Worm (Caenorhabditis elegans) whole organism, L4/young adult: ENCODE results near the gene R11E3.1.

ENCODE experiments used
- W03F9.2 ChIP-seq: fragments of 150-350 bp; optimal IDR thresholded peaks from 2 replicates; lab custom pipeline; 2014; ENCODE audit warnings: missing biosample characterization, missing genetic modification characterization
- him-1 ChIP-seq: sonication (generic microtip); optimal IDR thresholded peaks from 2 replicates; lab custom pipeline; 2016; ENCODE audit warnings: missing genotype, missing genetic modification reagents, missing genetic modification characterization, missing compliant biosample characterization

ce11 chrIV:4807219-4807618 lies 17.7 kb downstream of the R11E3.1 start, which contains the start of gene H06H21.11:
- no peak for TF ChIP-seq W03F9.2 (tag; lab: Kevin White, UChicago)
- no peak for TF ChIP-seq him-1 (tag; lab: Kevin White, UChicago)
